Fruit fly (Drosophila melanogaster): ENCODE measurements around the gene CG18088.

CG18088 gene

dm6 chr2L:8980359-8980758 is 13.0 kb downstream of the CG18088 start, which contains the start of gene CG18662:
CG18662 (plus strand) TSS chr2L:8980659.
- no peak for TF ChIP-seq sage (GFP tag; optimal IDR thresholded peaks at IDR 0.05)
- TF ChIP-seq dl (GFP tag; optimal IDR thresholded peaks at IDR 0.05; ENCODE audit: insufficient read depth in 1 of 2, partially characterized antibody in 2 of 2) = no peak
- TF ChIP-seq lola (GFP tag; optimal IDR thresholded peaks at IDR 0.05) = no peak
- no peak for TF ChIP-seq sv (GFP tag; optimal IDR thresholded peaks at IDR 0.05)

dm6 chr2L:8982584-8983302 is 15.4 kb downstream of the CG18088 start:
- TF ChIP-seq Sp1 (GFP tag; optimal IDR thresholded peaks at IDR 0.05) (no peak), Hr78 (GFP tag; optimal IDR thresholded peaks at IDR 0.05) (no peak), CG32264 (GFP tag; optimal IDR thresholded peaks at IDR 0.05) (no peak), CrebA (GFP tag; optimal IDR thresholded peaks at IDR 0.05; ENCODE audit: borderline replicate concordance) (no peak), Rel (GFP tag; optimal IDR thresholded peaks at IDR 0.05) (no peak), Rel (tag; optimal IDR thresholded peaks at IDR 0.05) (no peak), CG9705 (GFP tag; optimal IDR thresholded peaks at IDR 0.05) (no peak), ey (GFP tag; optimal IDR thresholded peaks at IDR 0.05) (no peak), lola (GFP tag; optimal IDR thresholded peaks at IDR 0.05) (no peak), Abd-B (GFP tag; optimal IDR thresholded peaks at IDR 0.05) (no peak), HLH106 (tag; optimal IDR thresholded peaks at IDR 0.05) (no peak), fru (GFP tag; optimal IDR thresholded peaks at IDR 0.05) (no peak), Myc (optimal IDR thresholded peaks at IDR 0.05) (no peak), Jra (GFP tag; optimal IDR thresholded peaks at IDR 0.05) (no peak), Hr83 (GFP tag; optimal IDR thresholded peaks at IDR 0.05; ENCODE audit: poor library complexity, severe bottlenecking) (no peak), br (GFP tag; optimal IDR thresholded peaks at IDR 0.05) (no peak), Dfd (GFP tag; optimal IDR thresholded peaks at IDR 0.05) (no peak), rgr (GFP tag; optimal IDR thresholded peaks at IDR 0.05) (no peak)

dm6 chr2L:8984614-8985318 is 17.4 kb downstream of the CG18088 start, which contains the start of gene CG13101:
CG13101 (minus strand) TSS chr2L:8984872.
- TF ChIP-seq brk (GFP tag; optimal IDR thresholded peaks at IDR 0.05) (peak; percentile 95), br (GFP tag; optimal IDR thresholded peaks at IDR 0.05) (peak; percentile 96), dl (GFP tag; optimal IDR thresholded peaks at IDR 0.05; ENCODE audit: insufficient read depth in 1 of 2, partially characterized antibody in 2 of 2) (no peak), Abd-B (GFP tag; optimal IDR thresholded peaks at IDR 0.05) (no peak), foxo (GFP tag; optimal IDR thresholded peaks at IDR 0.05) (peak in 1 of 2 experiments; percentile 97), fru (GFP tag; optimal IDR thresholded peaks at IDR 0.05) (peak; percentile 93), Hnf4 (GFP tag; optimal IDR thresholded peaks at IDR 0.05) (peak; percentile 97), Mio (GFP tag; optimal IDR thresholded peaks at IDR 0.05) (peak; percentile 76), dsf (GFP tag; optimal IDR thresholded peaks at IDR 0.05; ENCODE audit: borderline replicate concordance) (peak; percentile 86), psq (GFP tag; optimal IDR thresholded peaks at IDR 0.05) (peak; percentile 95), sage (GFP tag; optimal IDR thresholded peaks at IDR 0.05) (peak; percentile 95), rgr (GFP tag; optimal IDR thresholded peaks at IDR 0.05) (peak; percentile 98), dmrt93B (GFP tag; optimal IDR thresholded peaks at IDR 0.05) (peak; percentile 90), Rel (GFP tag; optimal IDR thresholded peaks at IDR 0.05) (peak; percentile 81), Rel (tag; optimal IDR thresholded peaks at IDR 0.05) (peak; percentile 80), usp (GFP tag; optimal IDR thresholded peaks at IDR 0.05) (no peak), Dfd (GFP tag; optimal IDR thresholded peaks at IDR 0.05) (peak; percentile 27), Hr78 (GFP tag; optimal IDR thresholded peaks at IDR 0.05) (no peak), GATAd (GFP tag; optimal IDR thresholded peaks at IDR 0.05) (peak; percentile 72), CG9705 (GFP tag; optimal IDR thresholded peaks at IDR 0.05) (peak; percentile 92), pan (optimal IDR thresholded peaks at IDR 0.05) (no peak), sv (GFP tag; optimal IDR thresholded peaks at IDR 0.05) (peak; percentile 92), CG32264 (GFP tag; optimal IDR thresholded peaks at IDR 0.05) (peak; percentile 89), OdsH (GFP tag; optimal IDR thresholded peaks at IDR 0.05) (peak; percentile 98), Dif (GFP tag; optimal IDR thresholded peaks at IDR 0.05; ENCODE audit: partially characterized antibody) (peak; percentile 31), ey (GFP tag; optimal IDR thresholded peaks at IDR 0.05) (peak; percentile 95), woc (GFP tag; optimal IDR thresholded peaks at IDR 0.05) (peak; percentile 96), Jra (GFP tag; optimal IDR thresholded peaks at IDR 0.05) (peak; percentile 96), h (GFP tag; optimal IDR thresholded peaks at IDR 0.05) (peak; percentile 99), lola (GFP tag; optimal IDR thresholded peaks at IDR 0.05) (no peak), tai (GFP tag; optimal IDR thresholded peaks at IDR 0.05) (peak; percentile 88), Myc (optimal IDR thresholded peaks at IDR 0.05) (no peak), Sp1 (GFP tag; optimal IDR thresholded peaks at IDR 0.05) (peak; percentile 97), CrebA (GFP tag; optimal IDR thresholded peaks at IDR 0.05; ENCODE audit: borderline replicate concordance) (peak; percentile 34), HLH106 (tag; optimal IDR thresholded peaks at IDR 0.05) (peak; percentile 98)

Data from whole organism, wandering third instar larva.